Worm (Caenorhabditis elegans): Measurements from ENCODE around the gene ostf-4.

DNA sequence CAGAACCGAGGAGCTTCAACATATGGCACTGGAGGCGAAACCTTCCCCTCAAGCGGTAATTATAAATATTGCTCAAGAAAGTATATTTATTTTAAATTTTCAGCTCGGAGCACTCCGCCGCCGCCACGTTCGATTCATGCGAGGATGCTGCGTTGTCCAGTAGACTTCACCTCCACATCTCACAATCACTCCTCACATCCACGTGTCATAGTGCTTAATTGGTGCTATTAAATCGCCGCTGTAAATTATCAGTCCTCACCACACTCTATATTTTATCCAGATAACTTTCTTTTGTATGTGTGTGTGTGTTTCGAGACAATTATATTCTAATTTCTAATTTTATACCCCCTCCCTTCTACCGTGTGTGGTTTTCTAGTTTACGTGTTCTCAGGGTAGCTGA, 36.2 kb upstream of the ostf-4 start:
- TF ChIP-seq elt-3 (tag; optimal IDR thresholded peaks at IDR 0.05) (no peak), nhr-12 (tag; optimal IDR thresholded peaks at IDR 0.05) (no peak), snpc-4 (tag; optimal IDR thresholded peaks at IDR 0.05) (no peak), nhr-25 (tag; optimal IDR thresholded peaks at IDR 0.05) (no peak), ZK546.5 (tag; optimal IDR thresholded peaks at IDR 0.05) (no peak), nhr-21 (tag; optimal IDR thresholded peaks at IDR 0.05) (no peak), lin-13 (GFP tag; optimal IDR thresholded peaks at IDR 0.05) (no peak), unc-62 (GFP tag; optimal IDR thresholded peaks at IDR 0.05) (no peak), nhr-6 (tag; optimal IDR thresholded peaks at IDR 0.05) (no peak)

Measured in whole organism, L2 larva.